Fruit fly (Drosophila melanogaster) whole organism: ENCODE measurements around the gene CG13060.

ENCODE experiments used
- CG8478 ChIP-seq: fragments of >200 bp; optimal IDR thresholded peaks from 2 replicates; lab custom pipeline; 2018; ENCODE audit warnings: inconsistent platforms
- Dll ChIP-seq: fragments of >200 bp; optimal IDR thresholded peaks from 2 replicates; lab custom pipeline; 2017
- EcR ChIP-seq, 2 experiments: fragments of >200 bp; optimal IDR thresholded peaks; 2 replicates each; lab custom pipeline; 2017; ENCODE audit warnings: missing biosample characterization in 2 of 2, missing genetic modification characterization in 2 of 2, missing genetic modification reagents in 2 of 2

dm6 chr3L:16326657-16327056, 7.0 kb downstream of the CG13060 start, which contains the start of the genes CG13040 and CG13039:
- TF ChIP-seq CG8478 (lab: Kevin White, UChicago) (no peak), EcR (GFP tag; optimal IDR thresholded peaks at IDR 0.05; lab: Kevin White, UChicago) (no peak), Dll (lab: Kevin White, UChicago) (no peak)
